Worm (Caenorhabditis elegans) whole organism, young adult: Measurements from ENCODE around the gene C08F11.3.

Source experiments
- B0035.1 ChIP-seq: sonication (generic microtip); optimal IDR thresholded peaks from 2 replicates; lab custom pipeline; 2016; ENCODE audit warnings: missing genetic modification characterization, mild to moderate bottlenecking, missing compliant biosample characterization, missing genotype, missing genetic modification reagents
- C06A6.2 ChIP-seq: fragments of 200-800 bp; sonication (Bioruptor generic); conservative IDR thresholded peaks from 2 replicates; pipeline ENCODE4 v1.3.6; 2022; ENCODE audit warnings: missing genetic modification characterization, missing compliant biosample characterization
- F10E7.11 ChIP-seq: sonication (generic microtip); optimal IDR thresholded peaks from 2 replicates; lab custom pipeline; 2017; ENCODE audit warnings: mild to moderate bottlenecking, missing genetic modification characterization, moderate library complexity, missing compliant biosample characterization
- F33H1.4 ChIP-seq: fragments of 200-800 bp; sonication (Bioruptor generic); IDR thresholded peaks from 2 replicates; pipeline ENCODE4 v1.3.6; 2022; ENCODE audit warnings: missing genetic modification reagents, missing genetic modification characterization, missing compliant biosample characterization
- F37B4.10 ChIP-seq: fragments of 200-800 bp; sonication (Bioruptor generic); IDR thresholded peaks from 2 replicates; pipeline ENCODE4 v1.3.6; 2022; ENCODE audit warnings: missing genetic modification characterization, missing compliant biosample characterization
- F39B2.1 ChIP-seq: fragments of 200-800 bp; sonication (Bioruptor generic); IDR thresholded peaks from 2 replicates; pipeline ENCODE4 v1.3.6; 2022; ENCODE audit warnings: missing genetic modification reagents, missing genetic modification characterization, missing compliant biosample characterization
- F57C9.4 ChIP-seq: sonication (generic microtip); optimal IDR thresholded peaks from 2 replicates; lab custom pipeline; 2017; ENCODE audit warnings: mild to moderate bottlenecking, missing genetic modification characterization, missing compliant biosample characterization
- K11D2.4 ChIP-seq: fragments of 200-800 bp; sonication (Bioruptor generic); IDR thresholded peaks from 2 replicates; pipeline ENCODE4 v1.3.6; 2022; ENCODE audit warnings: missing genetic modification reagents, missing genetic modification characterization, missing compliant biosample characterization
- T26A5.8 ChIP-seq: sonication (generic microtip); optimal IDR thresholded peaks from 2 replicates; lab custom pipeline; 2016; ENCODE audit warnings: missing genetic modification characterization, missing compliant biosample characterization
- Y53G8AR.9 ChIP-seq: fragments of 200-800 bp; sonication (Bioruptor generic); conservative IDR thresholded peaks from 2 replicates; pipeline ENCODE4 v1.3.6; 2022; ENCODE audit warnings: missing genetic modification reagents, missing genetic modification characterization, missing compliant biosample characterization
- Y56A3A.18 ChIP-seq: fragments of 200-800 bp; sonication (Bioruptor generic); IDR thresholded peaks from 2 replicates; pipeline ENCODE4 v1.3.6; 2022; ENCODE audit warnings: missing genetic modification reagents, missing genetic modification characterization, missing compliant biosample characterization
- akir-1 ChIP-seq: fragments of 200-800 bp; sonication (Bioruptor generic); optimal IDR thresholded peaks from 2 replicates; lab custom pipeline; 2018; ENCODE audit warnings: mild to moderate bottlenecking, missing genetic modification characterization, moderate library complexity, missing compliant biosample characterization
- aptf-3 ChIP-seq: fragments of 200-800 bp; sonication (Bioruptor generic); IDR thresholded peaks from 2 replicates; pipeline ENCODE4 v1.3.6; 2022; ENCODE audit warnings: missing genetic modification characterization, missing compliant biosample characterization
- atf-7 ChIP-seq: sonication (generic microtip); optimal IDR thresholded peaks from 2 replicates; lab custom pipeline; 2017; ENCODE audit warnings: mild to moderate bottlenecking, missing genetic modification characterization, missing compliant biosample characterization
- attf-6 ChIP-seq: fragments of 200-800 bp; sonication (Bioruptor generic); IDR thresholded peaks from 2 replicates; pipeline ENCODE4 v1.3.6; 2022; ENCODE audit warnings: missing genetic modification reagents, missing genetic modification characterization, missing compliant biosample characterization
- bed-1 ChIP-seq: fragments of 200-800 bp; sonication (Bioruptor generic); IDR thresholded peaks from 2 replicates; pipeline ENCODE4 v1.3.6; 2022; ENCODE audit warnings: missing genetic modification reagents, missing genetic modification characterization, missing compliant biosample characterization
- bed-2 ChIP-seq: fragments of 200-800 bp; sonication (Bioruptor generic); IDR thresholded peaks from 2 replicates; pipeline ENCODE4 v1.3.6; 2022; ENCODE audit warnings: missing genetic modification reagents, missing genetic modification characterization, missing compliant biosample characterization
- ceh-100 ChIP-seq: fragments of 200-800 bp; sonication (Bioruptor generic); IDR thresholded peaks from 2 replicates; pipeline ENCODE4 v1.3.6; 2022; ENCODE audit warnings: missing genetic modification reagents, missing genetic modification characterization, missing compliant biosample characterization
- ceh-58 ChIP-seq: fragments of 200-800 bp; sonication (Bioruptor generic); IDR thresholded peaks from 2 replicates; pipeline ENCODE4 v1.3.6; 2022; ENCODE audit warnings: missing genetic modification characterization, missing compliant biosample characterization
- ceh-79 ChIP-seq: sonication (generic microtip); optimal IDR thresholded peaks from 2 replicates; lab custom pipeline; 2017; ENCODE audit warnings: mild to moderate bottlenecking, missing genetic modification characterization, missing compliant biosample characterization
- ceh-91 ChIP-seq: fragments of 200-800 bp; sonication (Bioruptor generic); IDR thresholded peaks from 2 replicates; pipeline ENCODE4 v1.3.6; 2022; ENCODE audit warnings: missing genetic modification reagents, missing genetic modification characterization, missing compliant biosample characterization
- chd-7 ChIP-seq: sonication (generic microtip); optimal IDR thresholded peaks from 2 replicates; lab custom pipeline; 2016; ENCODE audit warnings: mild to moderate bottlenecking, missing genetic modification characterization, moderate library complexity, missing compliant biosample characterization
- dpl-1 ChIP-seq: fragments of 150-350 bp; optimal IDR thresholded peaks from 2 replicates; lab custom pipeline; 2014; ENCODE audit warnings: missing biosample characterization, missing genetic modification reagents, missing genetic modification characterization
- egrh-3 ChIP-seq: fragments of 200-800 bp; sonication (Bioruptor generic); IDR thresholded peaks from 2 replicates; pipeline ENCODE4 v1.3.6; 2022; ENCODE audit warnings: missing genetic modification reagents, missing genetic modification characterization, missing compliant biosample characterization
- hmg-1.2 ChIP-seq: fragments of 200-800 bp; sonication (Bioruptor generic); IDR thresholded peaks from 2 replicates; pipeline ENCODE4 v1.3.6; 2022; ENCODE audit warnings: missing genetic modification reagents, missing genetic modification characterization, missing compliant biosample characterization
- lag-1 ChIP-seq: fragments of 200-800 bp; sonication (Bioruptor generic); IDR thresholded peaks from 2 replicates; pipeline ENCODE4 v1.3.6; 2022; ENCODE audit warnings: missing genetic modification reagents, missing genetic modification characterization, missing compliant biosample characterization
- let-607 ChIP-seq, 2 experiments: fragments of 200-800 bp in 1 of 2; sonication (Bioruptor generic) in 1 of 2; sonication (generic microtip) in 1 of 2; optimal IDR thresholded peaks; 2 replicates each; lab custom pipeline; 2016 to 2018; ENCODE audit warnings: mild to moderate bottlenecking in 2 of 2, missing compliant biosample characterization in 2 of 2, missing genetic modification characterization in 2 of 2, moderate library complexity in 2 of 2, missing genotype in 1 of 2
- lin-35 ChIP-seq, 3 experiments: fragments of 150-350 bp in 2 of 3; sonication (generic microtip) in 1 of 3; optimal IDR thresholded peaks; 2 replicates each; lab custom pipeline; 2014 to 2018; ENCODE audit warnings: missing biosample characterization in 3 of 3, missing genetic modification characterization in 3 of 3, missing genetic modification reagents in 3 of 3
- lin-54 ChIP-seq: fragments of 200-800 bp; sonication (Bioruptor generic); optimal IDR thresholded peaks from 2 replicates; lab custom pipeline; 2018; ENCODE audit warnings: mild to moderate bottlenecking, missing genetic modification characterization, missing compliant biosample characterization
- lir-1 ChIP-seq: fragments of 200-800 bp; sonication (Bioruptor generic); conservative IDR thresholded peaks from 2 replicates; pipeline ENCODE4 v1.3.6; 2022; ENCODE audit warnings: missing genetic modification reagents, missing genetic modification characterization, missing compliant biosample characterization
- madf-3 ChIP-seq: fragments of 200-800 bp; sonication (Bioruptor generic); IDR thresholded peaks from 2 replicates; pipeline ENCODE4 v1.3.6; 2022; ENCODE audit warnings: missing genetic modification reagents, missing genetic modification characterization, missing compliant biosample characterization
- madf-6 ChIP-seq: fragments of 200-800 bp; sonication (Bioruptor generic); IDR thresholded peaks from 2 replicates; pipeline ENCODE4 v1.3.6; 2022; ENCODE audit warnings: missing genetic modification reagents, missing genetic modification characterization, missing compliant biosample characterization
- madf-8 ChIP-seq: fragments of 200-800 bp; sonication (Bioruptor generic); conservative IDR thresholded peaks from 2 replicates; pipeline ENCODE4 v1.3.6; 2022; ENCODE audit warnings: missing genetic modification reagents, missing genetic modification characterization, missing compliant biosample characterization
- mcd-1 ChIP-seq: fragments of 200-800 bp; sonication (Bioruptor generic); IDR thresholded peaks from 2 replicates; pipeline ENCODE4 v1.3.6; 2022; ENCODE audit warnings: missing genetic modification reagents, missing genetic modification characterization, missing compliant biosample characterization
- mel-28 ChIP-seq: sonication (generic microtip); optimal IDR thresholded peaks from 2 replicates; lab custom pipeline; 2016; ENCODE audit warnings: borderline replicate concordance, mild to moderate bottlenecking, missing genetic modification characterization, missing compliant biosample characterization
- mxl-1 ChIP-seq: sonication (generic microtip); optimal IDR thresholded peaks from 2 replicates; lab custom pipeline; 2016; ENCODE audit warnings: missing genetic modification characterization, missing compliant biosample characterization
- nfya-1 ChIP-seq: sonication (generic microtip); optimal IDR thresholded peaks from 2 replicates; lab custom pipeline; 2017; ENCODE audit warnings: antibody characterized with exemption, missing compliant biosample characterization, missing genetic modification characterization, borderline replicate concordance; ENCODE audit not compliant: insufficient read depth
- nhr-120 ChIP-seq: fragments of 200-800 bp; sonication (Bioruptor generic); IDR thresholded peaks from 2 replicates; pipeline ENCODE4 v1.3.6; 2022; ENCODE audit warnings: missing genetic modification characterization, missing compliant biosample characterization
- nhr-80 ChIP-seq: sonication (generic microtip); optimal IDR thresholded peaks from 2 replicates; lab custom pipeline; 2016; ENCODE audit warnings: missing genetic modification characterization, missing compliant biosample characterization
- rcor-1 ChIP-seq: fragments of 200-800 bp; sonication (Bioruptor generic); IDR thresholded peaks from 2 replicates; pipeline ENCODE4 v1.3.6; 2022; ENCODE audit warnings: missing genetic modification reagents, missing genetic modification characterization, missing compliant biosample characterization
- rec-8 ChIP-seq, 2 experiments: sonication (generic microtip); optimal IDR thresholded peaks; 2 replicates each; lab custom pipeline; 2016; ENCODE audit warnings: mild to moderate bottlenecking in 2 of 2, missing genetic modification characterization in 2 of 2, missing genetic modification reagents in 2 of 2, missing genotype in 2 of 2, missing biosample characterization in 1 of 2, missing compliant biosample characterization in 1 of 2, moderate library complexity in 1 of 2
- repo-1 ChIP-seq: sonication (generic microtip); optimal IDR thresholded peaks from 2 replicates; lab custom pipeline; 2017; ENCODE audit warnings: mild to moderate bottlenecking, missing genetic modification characterization, missing compliant biosample characterization
- snpc-3.4 ChIP-seq: sonication (generic microtip); optimal IDR thresholded peaks from 2 replicates; lab custom pipeline; 2017; ENCODE audit warnings: missing genetic modification characterization, mild to moderate bottlenecking, missing compliant biosample characterization, antibody characterized with exemption, moderate library complexity, missing genotype, missing genetic modification reagents
- snpc-4 ChIP-seq, 5 experiments: fragments of 150-350 bp in 1 of 5; sonication (generic microtip) in 4 of 5; optimal IDR thresholded peaks; 2 replicates each; lab custom pipeline; 2014 to 2018; ENCODE audit warnings: missing genetic modification characterization in 5 of 5, missing biosample characterization in 3 of 5, antibody characterized with exemption in 2 of 5, mild to moderate bottlenecking in 2 of 5, missing compliant biosample characterization in 2 of 5, missing genotype in 2 of 5, moderate library complexity in 2 of 5, missing genetic modification reagents in 1 of 5
- tbp1 ChIP-seq: fragments of 200-800 bp; sonication (Bioruptor generic); optimal IDR thresholded peaks from 2 replicates; lab custom pipeline; 2018; ENCODE audit warnings: mild to moderate bottlenecking, missing genetic modification characterization, missing compliant biosample characterization
- tbx-9 ChIP-seq: sonication (generic microtip); optimal IDR thresholded peaks from 2 replicates; lab custom pipeline; 2016; ENCODE audit warnings: borderline replicate concordance, missing genetic modification characterization, inconsistent platforms, missing compliant biosample characterization
- ztf-25 ChIP-seq: fragments of 200-800 bp; sonication (Bioruptor generic); IDR thresholded peaks from 2 replicates; pipeline ENCODE4 v1.3.6; 2022; ENCODE audit warnings: missing genetic modification reagents, missing genetic modification characterization, missing compliant biosample characterization
- ztf-3 ChIP-seq: fragments of 200-800 bp; sonication (Bioruptor generic); optimal IDR thresholded peaks from 2 replicates; lab custom pipeline; 2018; ENCODE audit warnings: mild to moderate bottlenecking, missing genetic modification characterization, missing compliant biosample characterization
- ztf-6 ChIP-seq: fragments of 200-800 bp; sonication (Bioruptor generic); IDR thresholded peaks from 2 replicates; pipeline ENCODE4 v1.3.6; 2022; ENCODE audit warnings: missing genetic modification reagents, missing genetic modification characterization, missing compliant biosample characterization

Gene C08F11.3

ce11 chrIV:13600643-13601042 is 18.7 kb upstream of the C08F11.3 start (continued):
- TF ChIP-seq ztf-6 (GFP tag; lab: Robert Waterston, UW) (no peak), madf-3 (GFP tag; lab: Robert Waterston, UW) (no peak), akir-1 (no peak), lag-1 (GFP tag; lab: Robert Waterston, UW) (no peak), ceh-58 (GFP tag; lab: Robert Waterston, UW) (no peak), bed-1 (GFP tag; lab: Robert Waterston, UW) (no peak), rec-8 (tag; optimal IDR thresholded peaks at IDR 0.05; lab: Kevin White, UChicago) (no peak), repo-1 (no peak), hmg-1.2 (GFP tag; lab: Robert Waterston, UW) (peak; percentile 84), egrh-3 (no peak), tbp1 (peak; percentile 75), tbx-9 (tag; lab: Kevin White, UChicago) (no peak), F33H1.4 (GFP tag; lab: Robert Waterston, UW) (no peak), lir-1 (GFP tag; lab: Robert Waterston, UW) (no peak), madf-6 (peak; percentile 74), mel-28 (tag; lab: Kevin White, UChicago) (no peak), ceh-100 (GFP tag; lab: Robert Waterston, UW) (no peak), C06A6.2 (GFP tag; lab: Robert Waterston, UW) (no peak), ztf-3 (GFP tag; lab: Kevin White, UChicago) (no peak), bed-2 (GFP tag; lab: Robert Waterston, UW) (no peak), Y56A3A.18 (GFP tag; lab: Robert Waterston, UW) (no peak), chd-7 (tag; lab: Kevin White, UChicago) (no peak), nfya-1 (tag; lab: Kevin White, UChicago) (no peak), let-607 (tag; optimal IDR thresholded peaks at IDR 0.05; lab: Kevin White, UChicago) (no peak), F39B2.1 (no peak), lin-54 (no peak), T26A5.8 (tag; lab: Kevin White, UChicago) (no peak), mxl-1 (tag; lab: Kevin White, UChicago) (no peak), F10E7.11 (tag; lab: Kevin White, UChicago) (no peak), Y53G8AR.9 (GFP tag; lab: Robert Waterston, UW) (no peak), dpl-1 (GFP tag; lab: Kevin White, UChicago) (no peak), snpc-4 (GFP tag; optimal IDR thresholded peaks at IDR 0.05; lab: Kevin White, UChicago) (peak; percentile 94), snpc-4 (tag; optimal IDR thresholded peaks at IDR 0.05; lab: Kevin White, UChicago) (peak; percentile 95 to 98 (median 96)), nhr-120 (GFP tag; lab: Robert Waterston, UW) (no peak), nhr-80 (tag; lab: Kevin White, UChicago) (no peak), lin-35 (GFP tag; optimal IDR thresholded peaks at IDR 0.05; lab: Kevin White, UChicago) (no peak), aptf-3 (GFP tag; lab: Robert Waterston, UW) (no peak), rcor-1 (GFP tag; lab: Robert Waterston, UW) (peak; percentile 14; the same call in 1 of the 2 replicates), madf-8 (GFP tag; lab: Robert Waterston, UW) (no peak; the same call in 1 of the 2 replicates), atf-7 (tag; lab: Kevin White, UChicago) (no peak), attf-6 (GFP tag; lab: Robert Waterston, UW) (peak; percentile 98), F37B4.10 (GFP tag; lab: Robert Waterston, UW) (no peak), B0035.1 (no peak), snpc-3.4 (tag; lab: Kevin White, UChicago) (peak; percentile 90), F57C9.4 (tag; lab: Kevin White, UChicago) (no peak), ceh-91 (GFP tag; lab: Robert Waterston, UW) (no peak), K11D2.4 (GFP tag; lab: Robert Waterston, UW) (no peak), mcd-1 (GFP tag; lab: Robert Waterston, UW) (no peak), ceh-79 (tag; lab: Kevin White, UChicago) (no peak), ztf-25 (GFP tag; lab: Robert Waterston, UW) (no peak)
